Worm (Caenorhabditis elegans): ENCODE results near the gene C02F5.14.
A peak's percentile ranks its signal among the peaks of the same experiment; 100 is the strongest.

C02F5.14 gene

DNA sequence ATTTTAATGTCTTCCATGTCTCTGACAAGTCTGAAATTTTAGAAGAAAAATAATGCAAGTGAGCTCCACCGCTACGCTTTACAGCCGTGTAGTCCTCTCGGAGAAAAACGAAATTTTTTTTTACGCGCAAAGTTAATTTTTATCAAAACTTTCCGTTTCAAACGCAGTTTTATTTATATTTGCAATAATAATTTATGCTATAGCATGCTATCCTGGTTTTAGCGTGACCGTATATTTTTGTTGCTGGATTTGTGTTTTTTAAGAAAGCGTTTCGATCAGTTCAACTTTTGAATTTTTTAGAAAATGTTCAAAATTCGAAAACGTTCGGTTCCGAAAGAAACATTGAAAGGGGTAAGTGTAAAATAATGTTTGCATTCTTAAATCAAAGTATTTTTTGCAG, 43.6 kb downstream of the C02F5.14 start, which contains the start of gene C50C3.1:
Gene C50C3.1 (plus strand): TSS at position 301 of the 400 bp plus-strand sequence.
- TF ChIP-seq efl-1 (optimal IDR thresholded peaks at IDR 0.05), result peak in 1 of 2 experiments; percentile 17
- no peak for TF ChIP-seq efl-1 (GFP tag; optimal IDR thresholded peaks at IDR 0.05 in 1 of 2)
- no peak for TF ChIP-seq sup-37 (GFP tag; optimal IDR thresholded peaks at IDR 0.05)
- no peak for TF ChIP-seq zip-4 (GFP tag; optimal IDR thresholded peaks at IDR 0.05)
- no peak for TF ChIP-seq unc-86 (tag; optimal IDR thresholded peaks at IDR 0.05)

DNA sequence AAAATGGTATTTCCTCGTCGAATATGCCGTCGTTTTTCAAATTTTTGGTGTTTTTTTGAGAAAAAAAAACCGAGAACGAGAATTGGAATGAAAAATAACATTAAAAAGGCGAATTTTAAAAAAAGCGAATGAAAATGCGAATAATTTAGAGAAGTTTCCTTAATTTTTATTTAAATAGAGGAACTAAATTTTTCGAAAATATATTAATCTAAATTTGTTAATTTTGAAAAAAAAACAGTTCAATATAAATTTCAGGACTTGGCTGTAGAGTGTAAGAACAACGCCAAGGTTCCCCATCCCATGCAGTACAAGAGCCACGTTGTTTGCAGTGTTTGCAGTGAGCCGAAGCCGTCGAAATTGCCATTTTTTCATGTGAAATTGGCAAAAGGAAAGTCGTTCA, 44.8 kb downstream of the C02F5.14 start, which contains the start of gene C50C3.19:
Gene C50C3.19 (plus strand): TSS at position 301 of the 400 bp plus-strand sequence.
- TF ChIP-seq C16A3.4 (tag; optimal IDR thresholded peaks at IDR 0.05), result no peak
- TF ChIP-seq ceh-90 (tag; optimal IDR thresholded peaks at IDR 0.05), result no peak
- TF ChIP-seq hlh-17 (GFP tag; optimal IDR thresholded peaks at IDR 0.05; ENCODE audit: borderline replicate concordance), result no peak
- no peak for TF ChIP-seq sptf-1 (tag; optimal IDR thresholded peaks at IDR 0.05)
- TF ChIP-seq swsn-7 (tag; optimal IDR thresholded peaks at IDR 0.05), result no peak
- no peak for TF ChIP-seq aly-2 (tag; optimal IDR thresholded peaks at IDR 0.05)
- no peak for TF ChIP-seq lin-39 (tag; optimal IDR thresholded peaks at IDR 0.05)
- TF ChIP-seq unc-130 (tag; optimal IDR thresholded peaks at IDR 0.05), result no peak

DNA sequence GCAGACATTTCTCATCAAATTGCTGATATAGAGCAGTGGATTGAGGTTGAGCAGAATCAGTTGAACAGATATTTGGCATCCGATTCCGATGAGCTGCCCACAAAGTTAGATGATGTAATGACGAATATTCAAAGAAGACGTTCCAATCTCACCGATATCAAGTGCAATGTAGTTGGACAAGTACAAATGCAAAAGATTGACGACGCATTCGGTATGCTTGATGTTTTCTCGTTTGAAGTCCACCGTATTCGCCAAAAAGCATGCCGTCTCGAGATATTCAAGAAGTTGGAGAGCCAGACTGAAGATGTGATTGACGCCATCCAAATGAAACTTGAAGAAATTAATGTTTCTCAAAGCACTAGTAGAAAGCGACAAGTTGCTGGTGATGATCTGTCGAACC, 50.2 kb downstream of the C02F5.14 start:
- no peak for TF ChIP-seq dsc-1 (tag; optimal IDR thresholded peaks at IDR 0.05)
- no peak for TF ChIP-seq unc-62 (GFP tag; optimal IDR thresholded peaks at IDR 0.05)
- TF ChIP-seq aha-1 (tag; optimal IDR thresholded peaks at IDR 0.05), result no peak
- no peak for TF ChIP-seq lin-13 (GFP tag; optimal IDR thresholded peaks at IDR 0.05)
- TF ChIP-seq lin-14 (GFP tag; optimal IDR thresholded peaks at IDR 0.05), result no peak
- no peak for TF ChIP-seq fkh-4 (tag; optimal IDR thresholded peaks at IDR 0.05; ENCODE audit: borderline replicate concordance)
- no peak for TF ChIP-seq lsy-2 (tag; optimal IDR thresholded peaks at IDR 0.05)
- no peak for TF ChIP-seq nhr-47 (tag; optimal IDR thresholded peaks at IDR 0.05)
- TF ChIP-seq lir-3 (tag; optimal IDR thresholded peaks at IDR 0.05; ENCODE audit: poor library complexity), result no peak

Data from whole organism, L1 larva.